Fruit fly (Drosophila melanogaster) whole organism, embryonic: ENCODE measurements around the gene barr.
A peak's percentile ranks its signal among the peaks of the same experiment; 100 is the strongest.

Experiments used
- Atf3 ChIP-seq: fragments of 200-800 bp; sonication (Bioruptor generic); optimal IDR thresholded peaks from 3 replicates; lab custom pipeline; 2016; ENCODE audit warnings: missing biosample characterization, missing genetic modification characterization
- Atf6 ChIP-seq: fragments of 200-800 bp; sonication (Bioruptor generic); IDR thresholded peaks from 2 replicates; pipeline ENCODE4 v1.3.6; 2022; ENCODE audit warnings: missing biosample characterization, missing genetic modification characterization
- CG10462 ChIP-seq: fragments of 200-800 bp; sonication (Bioruptor generic); optimal IDR thresholded peaks from 2 replicates; lab custom pipeline; 2016; ENCODE audit warnings: missing biosample characterization, missing genetic modification characterization
- CG11695 ChIP-seq: fragments of 200-800 bp; sonication (Bioruptor generic); IDR thresholded peaks from 3 replicates; pipeline ENCODE4 v1.3.6; 2022; ENCODE audit warnings: missing biosample characterization, missing genetic modification characterization
- CG12391 ChIP-seq: fragments of 200-800 bp; sonication (Bioruptor generic); optimal IDR thresholded peaks from 3 replicates; lab custom pipeline; 2018; ENCODE audit warnings: missing biosample characterization, mild to moderate bottlenecking, missing genetic modification characterization, moderate library complexity
- CG17186 ChIP-seq: fragments of 200-800 bp; sonication (Bioruptor generic); optimal IDR thresholded peaks from 3 replicates; lab custom pipeline; 2017; ENCODE audit warnings: missing biosample characterization, missing genetic modification reagents, missing genetic modification characterization
- CG18011 ChIP-seq: fragments of 200-800 bp; sonication (Bioruptor generic); optimal IDR thresholded peaks from 2 replicates; lab custom pipeline; 2017; ENCODE audit warnings: missing biosample characterization, missing genetic modification characterization, mild to moderate bottlenecking, moderate library complexity, missing genotype
- CG18599 ChIP-seq: fragments of 200-800 bp; sonication (Bioruptor generic); optimal IDR thresholded peaks from 3 replicates; lab custom pipeline; 2017; ENCODE audit warnings: missing biosample characterization, missing genetic modification characterization, mild to moderate bottlenecking, moderate library complexity, missing genetic modification reagents
- CG18619 ChIP-seq: fragments of 200-800 bp; sonication (Bioruptor generic); optimal IDR thresholded peaks from 3 replicates; lab custom pipeline; 2017; ENCODE audit warnings: missing biosample characterization, mild to moderate bottlenecking, missing genetic modification characterization
- CG2116 ChIP-seq: fragments of 200-800 bp; sonication (Bioruptor generic); optimal IDR thresholded peaks from 3 replicates; lab custom pipeline; 2018; ENCODE audit warnings: missing biosample characterization, mild to moderate bottlenecking, missing genetic modification characterization
- CG31365 ChIP-seq: fragments of 200-800 bp; sonication (Bioruptor generic); optimal IDR thresholded peaks from 2 replicates; lab custom pipeline; 2018; ENCODE audit warnings: missing biosample characterization, mild to moderate bottlenecking, missing genetic modification characterization
- CG31441 ChIP-seq: fragments of 200-800 bp; sonication (Bioruptor generic); IDR thresholded peaks from 2 replicates; pipeline ENCODE4 v1.3.6; 2022; ENCODE audit warnings: missing biosample characterization, missing genetic modification characterization
- CG4404 ChIP-seq: fragments of 200-800 bp; sonication (Bioruptor generic); IDR thresholded peaks from 2 replicates; pipeline ENCODE4 v1.3.6; 2022; ENCODE audit warnings: missing biosample characterization, missing genetic modification characterization
- CG4854 ChIP-seq: fragments of 200-800 bp; sonication (Bioruptor generic); optimal IDR thresholded peaks from 2 replicates; lab custom pipeline; 2016; ENCODE audit warnings: missing biosample characterization, missing genetic modification characterization, inconsistent platforms
- CG7786 ChIP-seq: fragments of 200-800 bp; sonication (Bioruptor generic); optimal IDR thresholded peaks from 2 replicates; lab custom pipeline; 2016; ENCODE audit warnings: missing biosample characterization, missing genetic modification characterization
- CG9609 ChIP-seq: fragments of 200-800 bp; sonication (Bioruptor generic); optimal IDR thresholded peaks from 3 replicates; lab custom pipeline; 2016; ENCODE audit warnings: missing biosample characterization, missing genetic modification characterization
- CTCF ChIP-seq: fragments of 200-800 bp; sonication (Bioruptor generic); optimal IDR thresholded peaks from 2 replicates; lab custom pipeline; 2017; ENCODE audit warnings: missing biosample characterization, mild to moderate bottlenecking, missing genetic modification characterization, moderate library complexity
- Dll ChIP-seq: fragments of 200-800 bp; sonication (Bioruptor generic); IDR thresholded peaks from 4 replicates; pipeline ENCODE4 v1.3.6; 2022; ENCODE audit warnings: missing biosample characterization, missing genetic modification characterization; ENCODE audit not compliant: partially characterized antibody
- E2f2 ChIP-seq: fragments of 200-800 bp; sonication (Bioruptor generic); IDR thresholded peaks from 2 replicates; pipeline ENCODE4 v1.3.6; 2022; ENCODE audit warnings: missing biosample characterization, missing genetic modification characterization
- Fer1 ChIP-seq: fragments of 200-800 bp; sonication (Bioruptor generic); optimal IDR thresholded peaks from 2 replicates; lab custom pipeline; 2017; ENCODE audit warnings: missing biosample characterization, mild to moderate bottlenecking, missing genetic modification characterization
- HLH54F ChIP-seq: fragments of 200-800 bp; sonication (Bioruptor generic); optimal IDR thresholded peaks from 3 replicates; lab custom pipeline; 2016; ENCODE audit warnings: missing biosample characterization, missing genetic modification characterization
- Hmx ChIP-seq: fragments of 200-800 bp; sonication (Bioruptor generic); optimal IDR thresholded peaks from 2 replicates; lab custom pipeline; 2016; ENCODE audit warnings: missing biosample characterization, missing genetic modification characterization
- Myb ChIP-seq: fragments of 200-800 bp; sonication (Bioruptor generic); optimal IDR thresholded peaks from 2 replicates; lab custom pipeline; 2016; ENCODE audit warnings: missing biosample characterization, missing genetic modification characterization
- Nf-YC ChIP-seq: fragments of 200-800 bp; optimal IDR thresholded peaks from 3 replicates; lab custom pipeline; 2019; ENCODE audit warnings: missing biosample characterization, mild to moderate bottlenecking, missing genetic modification characterization, moderate library complexity
- Oaz ChIP-seq: fragments of 200-800 bp; sonication (Bioruptor generic); IDR thresholded peaks from 2 replicates; pipeline ENCODE4 v1.3.6; 2022; ENCODE audit warnings: missing biosample characterization, missing genetic modification characterization
- Scr ChIP-seq: fragments of 200-800 bp; sonication (Bioruptor generic); IDR thresholded peaks from 2 replicates; pipeline ENCODE4 v1.3.6; 2022; ENCODE audit warnings: missing biosample characterization, missing genetic modification characterization; ENCODE audit not compliant: partially characterized antibody
- abd-A ChIP-seq: fragments of 200-800 bp; sonication (Bioruptor generic); optimal IDR thresholded peaks from 3 replicates; lab custom pipeline; 2019; ENCODE audit warnings: missing biosample characterization, mild to moderate bottlenecking, missing genetic modification characterization, moderate library complexity
- ac ChIP-seq: fragments of 200-800 bp; sonication (Bioruptor generic); optimal IDR thresholded peaks from 3 replicates; lab custom pipeline; 2017; ENCODE audit warnings: missing biosample characterization, mild to moderate bottlenecking, missing genetic modification characterization
- ap ChIP-seq: fragments of 200-800 bp; sonication (Bioruptor generic); IDR thresholded peaks from 2 replicates; pipeline ENCODE4 v1.3.6; 2022; ENCODE audit warnings: missing biosample characterization, missing genetic modification characterization
- cg ChIP-seq: fragments of 200-800 bp; sonication (Bioruptor generic); optimal IDR thresholded peaks from 3 replicates; lab custom pipeline; 2019; ENCODE audit warnings: missing biosample characterization, mild to moderate bottlenecking, missing genetic modification characterization, moderate library complexity
- chn ChIP-seq: fragments of 200-800 bp; sonication (Bioruptor generic); optimal IDR thresholded peaks from 2 replicates; lab custom pipeline; 2016; ENCODE audit warnings: missing biosample characterization, missing genetic modification characterization
- corto ChIP-seq: fragments of 200-800 bp; sonication (Bioruptor generic); optimal IDR thresholded peaks from 2 replicates; lab custom pipeline; 2016; ENCODE audit warnings: missing biosample characterization, mild to moderate bottlenecking, missing genetic modification characterization, moderate library complexity
- dan ChIP-seq: fragments of 200-800 bp; sonication (Bioruptor generic); IDR thresholded peaks from 2 replicates; pipeline ENCODE4 v1.3.6; 2022; ENCODE audit warnings: missing biosample characterization, missing genetic modification characterization
- fru ChIP-seq: fragments of >200 bp; optimal IDR thresholded peaks from 2 replicates; lab custom pipeline; 2017
- gem ChIP-seq: fragments of 200-800 bp; sonication (Bioruptor generic); optimal IDR thresholded peaks from 2 replicates; lab custom pipeline; 2019; ENCODE audit warnings: missing biosample characterization, mild to moderate bottlenecking, missing genetic modification characterization, moderate library complexity
- gfzf ChIP-seq: fragments of 200-800 bp; sonication (Bioruptor generic); optimal IDR thresholded peaks from 2 replicates; lab custom pipeline; 2016; ENCODE audit warnings: missing biosample characterization, mild to moderate bottlenecking, missing genetic modification characterization, moderate library complexity
- gsb-n ChIP-seq: fragments of 200-800 bp; sonication (Bioruptor generic); optimal IDR thresholded peaks from 3 replicates; lab custom pipeline; 2018; ENCODE audit warnings: missing biosample characterization, mild to moderate bottlenecking, missing genetic modification characterization
- kay ChIP-seq: fragments of 200-800 bp; sonication (Bioruptor generic); optimal IDR thresholded peaks from 2 replicates; lab custom pipeline; 2016; ENCODE audit warnings: missing biosample characterization, missing genetic modification characterization
- lmd ChIP-seq: fragments of 200-800 bp; sonication (Bioruptor generic); IDR thresholded peaks from 2 replicates; pipeline ENCODE4 v1.3.6; 2022; ENCODE audit warnings: missing biosample characterization, missing genetic modification characterization
- luna ChIP-seq: fragments of 200-800 bp; sonication (Bioruptor generic); optimal IDR thresholded peaks from 2 replicates; lab custom pipeline; 2016; ENCODE audit warnings: missing biosample characterization, missing genetic modification characterization
- nerfin-2 ChIP-seq: fragments of 200-800 bp; sonication (Bioruptor generic); IDR thresholded peaks from 2 replicates; pipeline ENCODE4 v1.3.6; 2022; ENCODE audit warnings: missing biosample characterization, missing genetic modification characterization; ENCODE audit not compliant: partially characterized antibody
- onecut ChIP-seq: fragments of 200-800 bp; sonication (Bioruptor generic); IDR thresholded peaks from 2 replicates; pipeline ENCODE4 v1.3.6; 2022; ENCODE audit warnings: missing biosample characterization, missing genetic modification characterization
- otp ChIP-seq: fragments of 200-800 bp; sonication (Bioruptor generic); IDR thresholded peaks from 3 replicates; pipeline ENCODE4, ENCODE4 v1.3.6; 2022; ENCODE audit warnings: missing biosample characterization, missing genetic modification characterization
- psq ChIP-seq: fragments of 200-800 bp; sonication (Bioruptor generic); optimal IDR thresholded peaks from 2 replicates; lab custom pipeline; 2017; ENCODE audit warnings: missing biosample characterization, missing genetic modification characterization
- sd ChIP-seq: fragments of 200-800 bp; sonication (Bioruptor generic); optimal IDR thresholded peaks from 3 replicates; lab custom pipeline; 2018; ENCODE audit warnings: missing biosample characterization, mild to moderate bottlenecking, missing genetic modification characterization, moderate library complexity
- so ChIP-seq: fragments of 200-800 bp; sonication (Bioruptor generic); IDR thresholded peaks from 3 replicates; pipeline ENCODE4 v1.3.6; 2022; ENCODE audit warnings: missing biosample characterization, missing genetic modification characterization
- ssp ChIP-seq: fragments of 200-800 bp; sonication (Bioruptor generic); IDR thresholded peaks from 2 replicates; pipeline ENCODE4 v1.3.6; 2022; ENCODE audit warnings: missing biosample characterization, missing genetic modification characterization
- stwl ChIP-seq: fragments of 200-800 bp; sonication (Bioruptor generic); optimal IDR thresholded peaks from 3 replicates; lab custom pipeline; 2018; ENCODE audit warnings: missing biosample characterization, mild to moderate bottlenecking, missing genetic modification characterization, moderate library complexity
- tna ChIP-seq: fragments of 200-800 bp; sonication (Bioruptor generic); IDR thresholded peaks from 2 replicates; pipeline ENCODE4 v1.3.6; 2022; ENCODE audit warnings: missing biosample characterization, missing genetic modification characterization; ENCODE audit not compliant: partially characterized antibody
- vvl ChIP-seq: fragments of 200-800 bp; sonication (Bioruptor generic); IDR thresholded peaks from 2 replicates; pipeline ENCODE4 v1.3.6; 2022; ENCODE audit warnings: missing biosample characterization, missing genetic modification characterization

barr gene

DNA sequence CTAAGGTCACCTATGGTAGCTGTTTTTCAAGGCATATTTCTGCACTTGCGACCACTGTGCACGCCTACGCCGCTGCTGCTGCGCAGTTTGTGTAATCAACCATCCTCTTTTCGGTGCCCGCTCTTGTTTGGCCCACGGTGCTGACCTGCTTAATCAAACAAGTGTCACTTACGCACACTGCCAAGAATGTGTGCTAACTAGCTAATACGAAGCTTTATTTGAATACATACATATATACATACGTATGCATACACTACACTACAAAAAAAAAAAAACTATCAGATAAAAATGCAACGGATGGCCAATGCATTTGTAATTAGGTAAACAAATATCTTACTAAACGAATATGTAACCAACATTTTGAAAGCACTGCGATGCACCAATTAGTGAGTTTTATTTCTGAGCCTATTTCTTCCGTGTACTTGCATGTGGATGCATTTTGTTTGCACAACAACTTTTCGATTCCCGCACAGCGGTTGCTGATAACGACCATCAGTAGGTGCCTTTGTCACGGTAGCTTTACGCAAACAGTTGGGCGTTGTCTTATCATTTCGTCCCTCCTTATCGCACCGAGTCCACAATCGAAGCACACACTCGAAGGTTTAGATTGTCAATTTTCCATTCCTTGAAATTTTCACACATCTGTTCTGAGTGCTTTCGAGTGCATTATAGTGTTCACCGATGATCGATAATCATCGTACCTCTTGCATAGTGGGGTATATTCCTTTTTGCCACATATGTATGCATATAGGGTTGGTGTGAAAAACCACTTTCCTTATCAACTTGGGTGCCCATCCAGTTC, 25.3 kb upstream of the barr start (continued):
- TF ChIP-seq CG4854 (GFP tag; lab: Kevin White, UChicago) (peak; percentile 66), CG31365 (tag; lab: Kevin White, UChicago) (peak; percentile 35), Oaz (peak; percentile 80), E2f2 (GFP tag; lab: Robert Waterston, UW) (peak; percentile 70), gsb-n (peak; percentile 84), CG11695 (GFP tag; lab: Robert Waterston, UW) (peak; percentile 93), Dll (GFP tag; lab: Robert Waterston, UW) (no peak), ap (GFP tag; lab: Robert Waterston, UW) (peak; percentile 83), dan (GFP tag; lab: Robert Waterston, UW) (peak; percentile 51; the same call in 1 of the 2 replicates), CG4404 (GFP tag; lab: Robert Waterston, UW) (peak; percentile 44), tna (peak; percentile 8), abd-A (peak; percentile 19), CG10462 (peak; percentile 70), CG31441 (GFP tag; lab: Robert Waterston, UW) (peak; percentile 86), Atf3 (GFP tag; lab: Kevin White, UChicago) (peak; percentile 76), Nf-YC (peak; percentile 56), CG9609 (peak; percentile 78), HLH54F (peak; percentile 60), Atf6 (GFP tag; lab: Robert Waterston, UW) (peak; percentile 85), kay (GFP tag; lab: Kevin White, UChicago) (peak; percentile 71), chn (GFP tag; lab: Kevin White, UChicago) (peak; percentile 71), nerfin-2 (GFP tag; lab: Robert Waterston, UW) (no peak), Fer1 (GFP tag; lab: Kevin White, UChicago) (peak; percentile 89), ac (GFP tag; lab: Kevin White, UChicago) (peak; percentile 33), CG2116 (GFP tag; lab: Kevin White, UChicago) (peak; percentile 56), CG18011 (peak; percentile 60), CG7786 (GFP tag; lab: Kevin White, UChicago) (peak; percentile 61), lmd (GFP tag; lab: Robert Waterston, UW) (peak; percentile 79), CG18619 (peak; percentile 84), sd (peak; percentile 97), ssp (GFP tag; lab: Robert Waterston, UW) (peak; percentile 68), onecut (GFP tag; lab: Robert Waterston, UW) (peak; percentile 76), CG18599 (GFP tag; lab: Kevin White, UChicago) (peak; percentile 87), CTCF (GFP tag; lab: Kevin White, UChicago) (peak; percentile 40), stwl (no peak), otp (GFP tag; lab: Robert Waterston, UW) (peak; percentile 92), corto (GFP tag; lab: Kevin White, UChicago) (peak; percentile 89), psq (GFP tag; lab: Kevin White, UChicago) (peak; percentile 56), cg (GFP tag; lab: Kevin White, UChicago) (peak; percentile 64), Scr (no peak), fru (lab: Kevin White, UChicago) (no peak), gem (tag; lab: Kevin White, UChicago) (peak; percentile 88), Hmx (GFP tag; lab: Kevin White, UChicago) (peak; percentile 58), luna (GFP tag; lab: Kevin White, UChicago) (no peak), so (GFP tag; lab: Robert Waterston, UW) (peak; percentile 92), Myb (GFP tag; lab: Kevin White, UChicago) (peak; percentile 53), vvl (GFP tag; lab: Robert Waterston, UW) (peak; percentile 92), gfzf (GFP tag; lab: Kevin White, UChicago) (no peak), CG12391 (tag; lab: Kevin White, UChicago) (peak; percentile 84), CG17186 (GFP tag; lab: Kevin White, UChicago) (peak; percentile 40)
